Worm (Caenorhabditis elegans) whole organism, early embryonic: ENCODE measurements around the gene marc-2.

Experiments
- B0310.2 ChIP-seq: sonication (generic microtip); optimal IDR thresholded peaks from 2 replicates; lab custom pipeline; 2016; ENCODE audit warnings: mild to moderate bottlenecking, missing genetic modification characterization, missing compliant biosample characterization
- F13C5.2 ChIP-seq: sonication (generic microtip); optimal IDR thresholded peaks from 2 replicates; lab custom pipeline; 2017; ENCODE audit warnings: mild to moderate bottlenecking, missing genetic modification characterization, inconsistent platforms, missing compliant biosample characterization
- aly-1 ChIP-seq: sonication (generic microtip); optimal IDR thresholded peaks from 2 replicates; lab custom pipeline; 2016; ENCODE audit warnings: missing genetic modification characterization, missing compliant biosample characterization
- ama-1 ChIP-seq: fragments of 150-350 bp; optimal IDR thresholded peaks from 2 replicates; lab custom pipeline; 2014
- ceh-13 ChIP-seq: fragments of 200-800 bp; sonication (Bioruptor generic); optimal IDR thresholded peaks from 2 replicates; lab custom pipeline; 2018; ENCODE audit warnings: mild to moderate bottlenecking, missing genetic modification characterization, missing compliant biosample characterization
- ceh-36 ChIP-seq: sonication (generic microtip); optimal IDR thresholded peaks from 2 replicates; lab custom pipeline; 2016; ENCODE audit warnings: missing genetic modification characterization, inconsistent platforms, missing compliant biosample characterization
- ets-7 ChIP-seq: sonication (generic microtip); optimal IDR thresholded peaks from 2 replicates; lab custom pipeline; 2016; ENCODE audit warnings: missing genotype, missing genetic modification characterization, missing compliant biosample characterization
- flt-1 ChIP-seq: fragments of 200-800 bp; sonication (Bioruptor generic); IDR thresholded peaks from 2 replicates; pipeline ENCODE4 v1.3.6; 2022; ENCODE audit warnings: missing genetic modification characterization, missing compliant biosample characterization
- hmbx-1 ChIP-seq: sonication (generic microtip); optimal IDR thresholded peaks from 2 replicates; lab custom pipeline; 2016; ENCODE audit warnings: mild to moderate bottlenecking, missing genetic modification characterization, missing compliant biosample characterization
- hmg-4 ChIP-seq: fragments of 200-800 bp; sonication (Bioruptor generic); optimal IDR thresholded peaks from 2 replicates; lab custom pipeline; 2018; ENCODE audit warnings: mild to moderate bottlenecking, missing genetic modification characterization, missing compliant biosample characterization
- hnd-1 ChIP-seq: sonication (generic microtip); optimal IDR thresholded peaks from 2 replicates; lab custom pipeline; 2016; ENCODE audit warnings: missing genetic modification characterization, missing compliant biosample characterization
- pes-1 ChIP-seq: fragments of 200-800 bp; sonication (Bioruptor generic); IDR thresholded peaks from 2 replicates; pipeline ENCODE4 v1.3.6; 2022; ENCODE audit warnings: missing genetic modification reagents, missing genetic modification characterization, missing compliant biosample characterization
- tbx-11 ChIP-seq: fragments of 200-800 bp; sonication (Bioruptor generic); IDR thresholded peaks from 2 replicates; pipeline ENCODE4 v1.3.6; 2022; ENCODE audit warnings: missing genetic modification characterization, missing compliant biosample characterization
- tra-4 ChIP-seq: sonication (generic microtip); optimal IDR thresholded peaks from 2 replicates; lab custom pipeline; 2017; ENCODE audit warnings: missing genetic modification characterization, missing compliant biosample characterization

DNA sequence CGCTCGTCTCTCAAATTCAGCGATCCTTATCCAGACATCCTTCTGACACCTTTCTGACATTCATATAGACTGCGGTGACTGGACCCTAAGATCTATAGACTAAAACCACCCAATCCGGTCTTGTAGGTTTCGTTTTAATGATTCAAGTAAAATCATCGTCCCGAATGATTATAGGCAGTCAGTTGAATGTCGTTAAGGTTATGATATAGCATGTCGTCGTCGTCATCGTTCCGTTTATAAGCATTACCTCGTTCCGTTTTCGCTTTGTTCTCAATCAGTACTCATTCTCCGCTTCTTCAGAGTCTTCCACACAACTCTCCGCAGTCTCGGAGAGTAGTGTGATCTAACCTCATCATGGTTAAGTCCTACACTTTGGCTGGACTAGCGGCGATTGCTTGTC lies 47.9 kb upstream of the marc-2 start, which contains the start of gene bli-1:
- TF ChIP-seq ceh-13 (GFP tag; lab: Kevin White, UChicago), result no peak
- no peak for TF ChIP-seq tbx-11 (GFP tag; lab: Robert Waterston, UW)
- no peak for TF ChIP-seq ama-1 (lab: Kevin White, UChicago)
- no peak for TF ChIP-seq aly-1 (tag; lab: Kevin White, UChicago)
- TF ChIP-seq hmg-4 (GFP tag; lab: Kevin White, UChicago), result no peak
- TF ChIP-seq F13C5.2, result no peak
- TF ChIP-seq ets-7, result no peak
- TF ChIP-seq pes-1, result no peak
- TF ChIP-seq B0310.2 (tag; lab: Kevin White, UChicago), result no peak
- TF ChIP-seq hmbx-1 (tag; lab: Kevin White, UChicago), result no peak
- no peak for TF ChIP-seq hnd-1 (tag; lab: Kevin White, UChicago)
- TF ChIP-seq tra-4 (tag; lab: Kevin White, UChicago), result no peak
- TF ChIP-seq flt-1 (GFP tag; lab: Robert Waterston, UW), result no peak
- TF ChIP-seq ceh-36 (tag; lab: Kevin White, UChicago), result no peak
